Worm (Caenorhabditis elegans) whole organism, L2 larva: Measurements from ENCODE around the gene C44C1.1.

Source experiments
- R02D3.7 ChIP-seq: fragments of 150-350 bp; optimal IDR thresholded peaks from 2 replicates; lab custom pipeline; 2014; ENCODE audit warnings: missing biosample characterization, missing genetic modification characterization
- Y55F3AM.14 ChIP-seq: fragments of 200-800 bp; sonication (Bioruptor generic); optimal IDR thresholded peaks from 2 replicates; lab custom pipeline; 2018; ENCODE audit warnings: mild to moderate bottlenecking, missing genetic modification characterization, missing compliant biosample characterization
- alr-1 ChIP-seq: fragments of 150-350 bp; optimal IDR thresholded peaks from 2 replicates; lab custom pipeline; 2014; ENCODE audit warnings: missing biosample characterization, missing genetic modification characterization
- ama-1 ChIP-seq: fragments of 150-350 bp; optimal IDR thresholded peaks from 2 replicates; lab custom pipeline; 2018; ENCODE audit warnings: inconsistent platforms
- ceh-82 ChIP-seq: fragments of 150-350 bp; optimal IDR thresholded peaks from 2 replicates; lab custom pipeline; 2014; ENCODE audit warnings: missing biosample characterization, missing genetic modification characterization
- crh-2 ChIP-seq: sonication (generic microtip); optimal IDR thresholded peaks from 2 replicates; lab custom pipeline; 2017; ENCODE audit warnings: missing biosample characterization, missing genetic modification characterization
- dmd-4 ChIP-seq: sonication (generic microtip); optimal IDR thresholded peaks from 2 replicates; lab custom pipeline; 2017; ENCODE audit warnings: missing biosample characterization, missing genetic modification characterization
- egl-27 ChIP-seq: sonication (generic microtip); optimal IDR thresholded peaks from 3 replicates; lab custom pipeline; 2017; ENCODE audit warnings: missing biosample characterization, missing genetic modification reagents, missing genetic modification characterization
- elt-1 ChIP-seq: fragments of 150-350 bp; optimal IDR thresholded peaks from 2 replicates; lab custom pipeline; 2014; ENCODE audit warnings: missing biosample characterization, missing genetic modification characterization
- elt-3 ChIP-seq: sonication (generic microtip); optimal IDR thresholded peaks from 2 replicates; lab custom pipeline; 2017; ENCODE audit warnings: missing biosample characterization, missing genetic modification characterization
- fos-1 ChIP-seq: fragments of 150-350 bp; optimal IDR thresholded peaks from 2 replicates; lab custom pipeline; 2014; ENCODE audit warnings: missing biosample characterization, missing genetic modification characterization
- gmeb-1 ChIP-seq: fragments of 150-350 bp; optimal IDR thresholded peaks from 2 replicates; lab custom pipeline; 2014; ENCODE audit warnings: missing biosample characterization, missing genetic modification characterization
- lin-11 ChIP-seq: fragments of 150-350 bp; sonication (generic microtip); optimal IDR thresholded peaks from 2 replicates; lab custom pipeline; 2014; ENCODE audit warnings: missing biosample characterization, missing genetic modification characterization, inconsistent platforms, mixed read lengths
- lin-13 ChIP-seq: fragments of 150-350 bp; optimal IDR thresholded peaks from 2 replicates; lab custom pipeline; 2014; ENCODE audit warnings: missing biosample characterization, missing genetic modification reagents, missing genetic modification characterization
- lin-39 ChIP-seq: fragments of 150-350 bp; optimal IDR thresholded peaks from 2 replicates; lab custom pipeline; 2014; ENCODE audit warnings: missing biosample characterization, missing genetic modification reagents, missing genetic modification characterization
- lsy-2 ChIP-seq, 2 experiments: fragments of 150-350 bp in 1 of 2; sonication (generic microtip) in 1 of 2; optimal IDR thresholded peaks; 2 replicates each; lab custom pipeline; 2014 to 2017; ENCODE audit warnings: missing biosample characterization in 2 of 2, missing genetic modification characterization in 2 of 2
- mdl-1 ChIP-seq, 2 experiments: fragments of 150-350 bp in 1 of 2; sonication (generic microtip) in 1 of 2; optimal IDR thresholded peaks; 2 replicates each; lab custom pipeline; 2017; ENCODE audit warnings: missing biosample characterization in 2 of 2, missing genetic modification characterization in 2 of 2
- nhr-10 ChIP-seq: sonication (generic microtip); optimal IDR thresholded peaks from 2 replicates; lab custom pipeline; 2017; ENCODE audit warnings: missing biosample characterization, missing genetic modification characterization
- nhr-11 ChIP-seq: fragments of 150-350 bp; optimal IDR thresholded peaks from 2 replicates; lab custom pipeline; 2014; ENCODE audit warnings: missing biosample characterization, missing genetic modification characterization
- nhr-21 ChIP-seq: fragments of 150-350 bp; optimal IDR thresholded peaks from 2 replicates; lab custom pipeline; 2014; ENCODE audit warnings: missing biosample characterization, missing genetic modification characterization
- nhr-23 ChIP-seq: fragments of 150-350 bp; optimal IDR thresholded peaks from 2 replicates; lab custom pipeline; 2014; ENCODE audit warnings: missing biosample characterization, missing genetic modification reagents, missing genetic modification characterization
- nhr-25 ChIP-seq: fragments of 150-350 bp; sonication (generic microtip); optimal IDR thresholded peaks from 3 replicates; lab custom pipeline; 2014; ENCODE audit warnings: missing biosample characterization, missing genetic modification characterization
- nhr-6 ChIP-seq: fragments of 150-350 bp; optimal IDR thresholded peaks from 2 replicates; lab custom pipeline; 2014; ENCODE audit warnings: missing biosample characterization, missing genetic modification characterization
- sem-4 ChIP-seq: fragments of 150-350 bp; optimal IDR thresholded peaks from 2 replicates; lab custom pipeline; 2014; ENCODE audit warnings: missing biosample characterization, missing genetic modification reagents, missing genetic modification characterization
- sma-3 ChIP-seq: sonication (generic microtip); optimal IDR thresholded peaks from 2 replicates; lab custom pipeline; 2016; ENCODE audit warnings: missing genetic modification reagents, missing genetic modification characterization, missing compliant biosample characterization
- sma-9 ChIP-seq, 2 experiments: fragments of 150-350 bp in 1 of 2; sonication (generic microtip) in 1 of 2; optimal IDR thresholded peaks; 2 replicates each; lab custom pipeline; 2014 to 2016; ENCODE audit warnings: missing genetic modification characterization in 2 of 2, mild to moderate bottlenecking in 1 of 2, missing biosample characterization in 1 of 2, missing compliant biosample characterization in 1 of 2, missing genetic modification reagents in 1 of 2, moderate library complexity in 1 of 2
- snpc-4 ChIP-seq: fragments of 150-350 bp; optimal IDR thresholded peaks from 2 replicates; lab custom pipeline; 2014; ENCODE audit warnings: missing biosample characterization, missing genetic modification characterization
- unc-55 ChIP-seq: fragments of 150-350 bp; sonication (generic microtip); optimal IDR thresholded peaks from 3 replicates; lab custom pipeline; 2014; ENCODE audit warnings: missing biosample characterization, missing genetic modification reagents, missing genetic modification characterization
- unc-62 ChIP-seq: fragments of 150-350 bp; optimal IDR thresholded peaks from 2 replicates; lab custom pipeline; 2014; ENCODE audit warnings: missing biosample characterization, missing genetic modification reagents, missing genetic modification characterization
- zag-1 ChIP-seq: fragments of 150-350 bp; optimal IDR thresholded peaks from 2 replicates; lab custom pipeline; 2014; ENCODE audit warnings: missing biosample characterization, missing genetic modification characterization
- ztf-1 ChIP-seq: fragments of 200-800 bp; sonication (Bioruptor generic); conservative IDR thresholded peaks from 2 replicates; pipeline ENCODE4 v1.3.6; 2022; ENCODE audit warnings: missing genetic modification characterization, missing compliant biosample characterization
- ztf-11 ChIP-seq: sonication (generic microtip); optimal IDR thresholded peaks from 2 replicates; lab custom pipeline; 2017; ENCODE audit warnings: missing biosample characterization, missing genetic modification characterization

The C44C1.1 gene

ce11 chrX:1010627-1011452 is 30.3 kb downstream of the C44C1.1 start (continued):
- no peak for TF ChIP-seq Y55F3AM.14 (GFP tag; lab: Kevin White, UChicago)
- peak; percentile 37 for TF ChIP-seq egl-27 (tag; lab: Kevin White, UChicago)
- TF ChIP-seq nhr-25 (tag; lab: Kevin White, UChicago) = peak; percentile 72
- no peak for TF ChIP-seq elt-3 (tag; lab: Kevin White, UChicago)
- peak; percentile 38 for TF ChIP-seq nhr-6 (tag; lab: Kevin White, UChicago)
- no peak for TF ChIP-seq zag-1 (tag; lab: Kevin White, UChicago)
- no peak for TF ChIP-seq unc-62 (GFP tag; lab: Kevin White, UChicago)
- no peak for TF ChIP-seq nhr-11 (tag; lab: Kevin White, UChicago)
- no peak for TF ChIP-seq alr-1
- TF ChIP-seq unc-55 = no peak
- TF ChIP-seq R02D3.7 = no peak
- no peak for TF ChIP-seq lin-11
- TF ChIP-seq nhr-21 (tag; lab: Kevin White, UChicago) = peak; percentile 80
- TF ChIP-seq fos-1 (tag; lab: Kevin White, UChicago) = peak; percentile 73

ce11 chrX:1012385-1012866 is 31.9 kb downstream of the C44C1.1 start:
- TF ChIP-seq sma-3 (GFP tag; lab: Kevin White, UChicago) (peak; percentile 55), nhr-23 (tag; lab: Kevin White, UChicago) (no peak), nhr-21 (tag; lab: Kevin White, UChicago) (no peak), snpc-4 (tag; lab: Kevin White, UChicago) (no peak), ama-1 (lab: Kevin White, UChicago) (peak; percentile 90), crh-2 (peak; percentile 18), gmeb-1 (tag; lab: Kevin White, UChicago) (peak; percentile 55), nhr-25 (tag; lab: Kevin White, UChicago) (peak; percentile 37), elt-1 (no peak), Y55F3AM.14 (GFP tag; lab: Kevin White, UChicago) (peak; percentile 51), lsy-2 (tag; optimal IDR thresholded peaks at IDR 0.05; lab: Kevin White, UChicago) (peak in 1 of 2 experiments; percentile 23), lin-13 (GFP tag; lab: Kevin White, UChicago) (peak; percentile 16), sma-9 (GFP tag; optimal IDR thresholded peaks at IDR 0.05; lab: Kevin White, UChicago) (peak; percentile 35), sma-9 (tag; optimal IDR thresholded peaks at IDR 0.05; lab: Kevin White, UChicago) (no peak), ceh-82 (no peak)

- TF ChIP-seq ceh-82 = no peak
- TF ChIP-seq lsy-2 (tag; optimal IDR thresholded peaks at IDR 0.05; lab: Kevin White, UChicago) = no peak
- no peak for TF ChIP-seq sma-9 (GFP tag; optimal IDR thresholded peaks at IDR 0.05; lab: Kevin White, UChicago)
- TF ChIP-seq sma-9 (tag; optimal IDR thresholded peaks at IDR 0.05; lab: Kevin White, UChicago) = no peak
- no peak for TF ChIP-seq nhr-25 (tag; lab: Kevin White, UChicago)
- TF ChIP-seq fos-1 (tag; lab: Kevin White, UChicago) = no peak
- no peak for TF ChIP-seq ztf-1 (GFP tag; lab: Robert Waterston, UW)
- no peak for TF ChIP-seq elt-1
- TF ChIP-seq nhr-11 (tag; lab: Kevin White, UChicago) = no peak
- no peak for TF ChIP-seq sem-4 (tag; lab: Kevin White, UChicago)
- TF ChIP-seq ztf-11 (tag; lab: Kevin White, UChicago) = no peak
- TF ChIP-seq nhr-10 = no peak
- no peak for TF ChIP-seq lin-39 (tag; lab: Kevin White, UChicago)
- no peak for TF ChIP-seq Y55F3AM.14 (GFP tag; lab: Kevin White, UChicago)
- no peak for TF ChIP-seq dmd-4 (tag; lab: Kevin White, UChicago)
- no peak for TF ChIP-seq ama-1 (lab: Kevin White, UChicago)
- no peak for TF ChIP-seq nhr-23 (tag; lab: Kevin White, UChicago)
- no peak for TF ChIP-seq lin-13 (GFP tag; lab: Kevin White, UChicago)
- TF ChIP-seq, all 48 proteins: peak for 0
Observed at ce11 chrX:1014708-1015107, 34.1 kb downstream of the C44C1.1 start.

- TF ChIP-seq mdl-1 (tag; optimal IDR thresholded peaks at IDR 0.05; lab: Kevin White, UChicago) (no peak), lin-39 (tag; lab: Kevin White, UChicago) (no peak)
Observed at ce11 chrX:1017456-1017855, 36.9 kb downstream of the C44C1.1 start, which contains the start of the genes F55A4.13 and nlf-1. Gene F55A4.13 (minus strand): TSS chrX:1017556. Gene nlf-1 (minus strand): TSS chrX:1017567.
